Worm (Caenorhabditis elegans) whole organism, L1 larva: ENCODE measurements around the gene C03B1.2.

Experiments used
- C34B4.2 ChIP-seq: sonication (generic microtip); optimal IDR thresholded peaks from 2 replicates; lab custom pipeline; 2017; ENCODE audit warnings: mild to moderate bottlenecking, missing genetic modification characterization, missing compliant biosample characterization
- alr-1 ChIP-seq: fragments of 200-800 bp; sonication (Bioruptor generic); optimal IDR thresholded peaks from 2 replicates; lab custom pipeline; 2018; ENCODE audit warnings: borderline replicate concordance, mild to moderate bottlenecking, missing genetic modification characterization, missing compliant biosample characterization
- aly-2 ChIP-seq: fragments of 150-350 bp; optimal IDR thresholded peaks from 2 replicates; lab custom pipeline; 2014; ENCODE audit warnings: missing biosample characterization, missing genetic modification characterization
- egl-27 ChIP-seq, 2 experiments: fragments of 150-350 bp in 1 of 2; sonication (generic microtip); optimal IDR thresholded peaks; 3 replicates each; lab custom pipeline; 2017 to 2018; ENCODE audit warnings: missing biosample characterization in 2 of 2, missing genetic modification characterization in 2 of 2, missing genetic modification reagents in 2 of 2
- elt-2 ChIP-seq: sonication (generic microtip); optimal IDR thresholded peaks from 2 replicates; lab custom pipeline; 2016; ENCODE audit warnings: missing genetic modification characterization, mild to moderate bottlenecking, inconsistent platforms, missing compliant biosample characterization, missing genetic modification reagents
- fkh-10 ChIP-seq: sonication (generic microtip); optimal IDR thresholded peaks from 2 replicates; lab custom pipeline; 2017; ENCODE audit warnings: missing biosample characterization, missing genetic modification reagents, missing genetic modification characterization
- fos-1 ChIP-seq: fragments of 150-350 bp; optimal IDR thresholded peaks from 2 replicates; lab custom pipeline; 2014; ENCODE audit warnings: missing biosample characterization, missing genetic modification characterization
- pax-3 ChIP-seq: fragments of 200-800 bp; sonication (Bioruptor generic); optimal IDR thresholded peaks from 2 replicates; lab custom pipeline; 2018; ENCODE audit warnings: mild to moderate bottlenecking, missing genetic modification characterization, moderate library complexity, missing compliant biosample characterization
- sox-4 ChIP-seq: sonication (generic microtip); optimal IDR thresholded peaks from 2 replicates; lab custom pipeline; 2016; ENCODE audit warnings: missing genetic modification characterization, missing compliant biosample characterization
- unc-62 ChIP-seq: fragments of 150-350 bp; optimal IDR thresholded peaks from 2 replicates; lab custom pipeline; 2014; ENCODE audit warnings: missing biosample characterization, missing genetic modification reagents, missing genetic modification characterization
- ztf-11 ChIP-seq, 2 experiments: sonication (generic microtip); optimal IDR thresholded peaks; 2 replicates each; lab custom pipeline; 2016 to 2017; ENCODE audit warnings: missing genetic modification characterization in 2 of 2, missing biosample characterization in 1 of 2, missing compliant biosample characterization in 1 of 2

DNA sequence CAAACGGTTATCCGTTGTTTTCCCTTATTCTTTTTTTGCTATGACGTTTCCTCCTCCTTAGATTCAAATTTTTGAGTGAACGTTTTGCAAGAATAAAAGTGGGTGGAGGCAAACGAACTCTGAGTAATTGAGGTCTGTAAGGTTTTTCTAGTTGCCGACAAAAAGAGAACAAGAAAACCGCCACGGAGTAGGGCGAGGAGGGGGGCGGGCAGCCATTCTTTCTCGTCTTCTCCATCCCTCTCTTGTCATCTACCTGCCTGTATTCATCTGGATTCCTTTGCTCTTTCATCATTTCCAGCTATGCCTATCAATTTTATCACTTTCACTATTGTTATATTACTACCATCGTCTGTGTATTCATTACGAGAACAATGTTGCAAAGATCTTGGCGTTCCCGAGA is 15.4 kb downstream of the C03B1.2 start, which contains the start of gene igdb-3:
- TF ChIP-seq C34B4.2 (tag; lab: Kevin White, UChicago) (no peak), aly-2 (tag; lab: Kevin White, UChicago) (no peak), egl-27 (tag; optimal IDR thresholded peaks at IDR 0.05; lab: Kevin White, UChicago) (no peak), pax-3 (tag; lab: Kevin White, UChicago) (no peak), fos-1 (tag; lab: Kevin White, UChicago) (no peak), alr-1 (tag; lab: Kevin White, UChicago) (no peak), sox-4 (tag; lab: Kevin White, UChicago) (no peak), elt-2 (no peak), fkh-10 (GFP tag; lab: Kevin White, UChicago) (no peak), unc-62 (no peak), ztf-11 (tag; optimal IDR thresholded peaks at IDR 0.05; lab: Kevin White, UChicago) (no peak)
